Fruit fly (Drosophila melanogaster): ENCODE data around the gene SPoCk.

dm6 chr3L:22801970-22802369 lies 52.7 kb downstream of the SPoCk start:
- TF ChIP-seq CG8478 (optimal IDR thresholded peaks at IDR 0.05) (no peak), CTCF (optimal IDR thresholded peaks at IDR 0.05) (no peak)
